Fruit fly (Drosophila melanogaster) whole organism, wandering third instar larva: ENCODE results near the gene Skel.

Experiments used
- Dfd ChIP-seq: fragments of >200 bp; optimal IDR thresholded peaks from 2 replicates; lab custom pipeline; 2017; ENCODE audit warnings: missing biosample characterization, missing genetic modification characterization
- foxo ChIP-seq, 2 experiments: fragments of 200-800 bp; sonication (Bioruptor generic); optimal IDR thresholded peaks; 2 replicates in 1 of 2; 3 replicates in 1 of 2; lab custom pipeline; 2016 to 2017; ENCODE audit warnings: missing biosample characterization in 2 of 2, missing genetic modification characterization in 2 of 2
- fru ChIP-seq: fragments of 200-800 bp; sonication (Bioruptor generic); optimal IDR thresholded peaks from 3 replicates; lab custom pipeline; 2016; ENCODE audit warnings: missing biosample characterization, mild to moderate bottlenecking, missing genetic modification characterization
- h ChIP-seq: fragments of 200-800 bp; sonication (Bioruptor generic); optimal IDR thresholded peaks from 3 replicates; lab custom pipeline; 2016; ENCODE audit warnings: missing biosample characterization, mild to moderate bottlenecking, missing genetic modification characterization
- pan ChIP-seq: fragments of >200 bp; optimal IDR thresholded peaks from 2 replicates; lab custom pipeline; 2017
- tai ChIP-seq: sonication (Bioruptor generic); optimal IDR thresholded peaks from 2 replicates; lab custom pipeline; 2016; ENCODE audit warnings: missing biosample characterization, missing genetic modification characterization

DNA sequence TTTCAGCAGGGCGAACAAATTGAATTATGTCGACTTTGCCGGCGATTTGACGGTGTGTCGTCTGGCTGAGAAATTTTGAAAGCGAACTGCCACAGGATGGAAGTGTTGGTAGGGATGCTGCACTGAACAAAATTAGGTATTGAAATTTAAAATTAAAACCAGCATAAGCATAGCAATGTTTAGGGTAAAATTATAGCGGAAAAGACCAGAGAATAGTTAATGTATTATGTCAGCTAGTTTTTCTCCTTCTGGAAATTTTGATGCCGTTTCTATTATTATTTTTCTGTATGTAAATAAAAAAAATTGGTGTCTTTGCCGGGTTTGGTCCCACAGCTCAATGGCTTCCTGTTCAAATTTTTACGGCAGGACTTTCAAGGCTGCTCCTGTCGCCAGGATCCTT, 40.0 kb downstream of the Skel start:
- no peak for TF ChIP-seq foxo (GFP tag; optimal IDR thresholded peaks at IDR 0.05; lab: Kevin White, UChicago)
- TF ChIP-seq pan (lab: Kevin White, UChicago): no peak
- TF ChIP-seq fru: no peak
- TF ChIP-seq h (GFP tag; lab: Kevin White, UChicago): no peak
- TF ChIP-seq tai: no peak
- TF ChIP-seq Dfd (GFP tag; lab: Kevin White, UChicago): no peak
